Fruit fly (Drosophila melanogaster) whole organism, embryonic: Measurements from ENCODE around the gene CG9300.

Source experiments
- Adf1 ChIP-seq: fragments of 200-800 bp; sonication (Bioruptor generic); IDR thresholded peaks from 2 replicates; pipeline ENCODE4 v1.3.6; 2022; ENCODE audit warnings: missing biosample characterization, missing genetic modification characterization
- Atf3 ChIP-seq: fragments of 200-800 bp; sonication (Bioruptor generic); optimal IDR thresholded peaks from 3 replicates; lab custom pipeline; 2016; ENCODE audit warnings: missing biosample characterization, missing genetic modification characterization
- Atf6 ChIP-seq: fragments of 200-800 bp; sonication (Bioruptor generic); IDR thresholded peaks from 2 replicates; pipeline ENCODE4 v1.3.6; 2022; ENCODE audit warnings: missing biosample characterization, missing genetic modification characterization
- Awh ChIP-seq: fragments of 200-800 bp; sonication (Bioruptor generic); IDR thresholded peaks from 2 replicates; pipeline ENCODE4, ENCODE4 v1.3.6; 2022; ENCODE audit warnings: missing biosample characterization, missing genetic modification characterization
- Blimp-1 ChIP-seq: fragments of 200-800 bp; sonication (Bioruptor generic); optimal IDR thresholded peaks from 3 replicates; lab custom pipeline; 2018; ENCODE audit warnings: missing biosample characterization, missing genetic modification characterization, mild to moderate bottlenecking, moderate library complexity, missing genetic modification reagents
- CG1024 ChIP-seq: fragments of 200-800 bp; sonication (Bioruptor generic); IDR thresholded peaks from 2 replicates; pipeline ENCODE4 v1.3.6; 2022; ENCODE audit warnings: missing biosample characterization, missing genetic modification characterization
- CG10366 ChIP-seq: fragments of 200-800 bp; sonication (Bioruptor generic); IDR thresholded peaks from 2 replicates; pipeline ENCODE4 v1.3.6; 2022; ENCODE audit warnings: missing biosample characterization, missing genetic modification characterization
- CG12769 ChIP-seq: fragments of 200-800 bp; sonication (Bioruptor generic); optimal IDR thresholded peaks from 2 replicates; lab custom pipeline; 2019; ENCODE audit warnings: missing biosample characterization, mild to moderate bottlenecking, missing genetic modification characterization, moderate library complexity
- CG13894 ChIP-seq: fragments of 200-800 bp; sonication (Bioruptor generic); optimal IDR thresholded peaks from 3 replicates; lab custom pipeline; 2018; ENCODE audit warnings: missing biosample characterization, mild to moderate bottlenecking, missing genetic modification characterization, moderate library complexity
- CG14441 ChIP-seq: fragments of 200-800 bp; sonication (Bioruptor generic); IDR thresholded peaks from 2 replicates; pipeline ENCODE4 v1.3.6; 2022; ENCODE audit warnings: missing biosample characterization, missing genetic modification characterization
- CG16813 ChIP-seq: fragments of 200-800 bp; sonication (Bioruptor generic); IDR thresholded peaks from 3 replicates; pipeline ENCODE4 v1.3.6; 2022; ENCODE audit warnings: missing biosample characterization, missing genetic modification characterization; ENCODE audit not compliant: partially characterized antibody
- CG17829 ChIP-seq: fragments of 200-800 bp; optimal IDR thresholded peaks from 2 replicates; lab custom pipeline; 2019; ENCODE audit warnings: missing biosample characterization, mild to moderate bottlenecking, missing genetic modification characterization, moderate library complexity
- CG18764 ChIP-seq: fragments of 200-800 bp; sonication (Bioruptor generic); optimal IDR thresholded peaks from 3 replicates; lab custom pipeline; 2016; ENCODE audit warnings: missing biosample characterization, missing genetic modification characterization
- CG2116 ChIP-seq: fragments of 200-800 bp; sonication (Bioruptor generic); optimal IDR thresholded peaks from 3 replicates; lab custom pipeline; 2018; ENCODE audit warnings: missing biosample characterization, mild to moderate bottlenecking, missing genetic modification characterization
- CG2875 ChIP-seq: fragments of 200-800 bp; sonication (Bioruptor generic); optimal IDR thresholded peaks from 2 replicates; lab custom pipeline; 2017; ENCODE audit warnings: missing biosample characterization, mild to moderate bottlenecking, missing genetic modification characterization, missing genetic modification reagents
- CG31224 ChIP-seq: fragments of 200-800 bp; sonication (Bioruptor generic); IDR thresholded peaks from 2 replicates; pipeline ENCODE4 v1.3.6; 2022; ENCODE audit warnings: missing biosample characterization, missing genetic modification characterization
- CG34422 ChIP-seq: fragments of 200-800 bp; sonication (Bioruptor generic); IDR thresholded peaks from 3 replicates; pipeline ENCODE4 v1.3.6; 2022; ENCODE audit warnings: missing biosample characterization, missing genetic modification characterization
- CG9609 ChIP-seq: fragments of 200-800 bp; sonication (Bioruptor generic); optimal IDR thresholded peaks from 3 replicates; lab custom pipeline; 2016; ENCODE audit warnings: missing biosample characterization, missing genetic modification characterization
- E2f1 ChIP-seq: fragments of 200-800 bp; sonication (Bioruptor generic); IDR thresholded peaks from 2 replicates; pipeline ENCODE4 v1.3.6; 2022; ENCODE audit warnings: missing biosample characterization, missing genetic modification characterization
- Eip74EF ChIP-seq, 2 experiments: fragments of 200-800 bp in 1 of 2; fragments of >200 bp in 1 of 2; sonication (Bioruptor generic) in 1 of 2; optimal IDR thresholded peaks; 2 replicates each; lab custom pipeline; 2017 to 2019; ENCODE audit warnings: missing biosample characterization in 2 of 2, missing genetic modification characterization in 2 of 2, mild to moderate bottlenecking in 1 of 2, moderate library complexity in 1 of 2
- Ets65A ChIP-seq: fragments of 200-800 bp; sonication (Bioruptor generic); peaks from one replicate; lab custom pipeline; 2016; ENCODE audit warnings: missing biosample characterization, missing genetic modification characterization
- Ets97D ChIP-seq: fragments of 200-800 bp; sonication (Bioruptor generic); optimal IDR thresholded peaks from 3 replicates; lab custom pipeline; 2016; ENCODE audit warnings: missing biosample characterization, missing genetic modification characterization
- HLH3B ChIP-seq: fragments of 200-800 bp; sonication (Bioruptor generic); IDR thresholded peaks from 2 replicates; pipeline ENCODE4 v1.3.6; 2022; ENCODE audit warnings: missing biosample characterization, missing genetic modification characterization
- HLHmδ ChIP-seq: fragments of 200-800 bp; sonication (Bioruptor generic); optimal IDR thresholded peaks from 2 replicates; lab custom pipeline; 2018; ENCODE audit warnings: missing biosample characterization, mild to moderate bottlenecking, missing genetic modification characterization, moderate library complexity
- Jarid2 ChIP-seq: fragments of 200-800 bp; sonication (Bioruptor generic); optimal IDR thresholded peaks from 3 replicates; lab custom pipeline; 2017; ENCODE audit warnings: mild to moderate bottlenecking, missing biosample characterization, missing genetic modification reagents, missing genetic modification characterization
- Mad ChIP-seq: fragments of 200-800 bp; sonication (Bioruptor generic); optimal IDR thresholded peaks from 2 replicates; lab custom pipeline; 2016; ENCODE audit warnings: missing biosample characterization, missing genetic modification characterization
- Med ChIP-seq: fragments of 200-800 bp; sonication (Bioruptor generic); peaks from one replicate; lab custom pipeline; 2016; ENCODE audit warnings: missing biosample characterization, missing genetic modification characterization, mild to moderate bottlenecking, inconsistent platforms, moderate library complexity
- Pdp1 ChIP-seq, 2 experiments: fragments of 200-800 bp; sonication (Bioruptor generic); optimal IDR thresholded peaks; 3 replicates each; lab custom pipeline; 2016; ENCODE audit warnings: missing biosample characterization in 2 of 2, missing genetic modification characterization in 2 of 2, mild to moderate bottlenecking in 1 of 2, moderate library complexity in 1 of 2
- amos ChIP-seq: fragments of 200-800 bp; sonication (Bioruptor generic); IDR thresholded peaks from 2 replicates; pipeline ENCODE4 v1.3.6; 2022; ENCODE audit warnings: missing biosample characterization, missing genetic modification characterization; ENCODE audit not compliant: partially characterized antibody
- cato ChIP-seq: fragments of 200-800 bp; sonication (Bioruptor generic); optimal IDR thresholded peaks from 2 replicates; lab custom pipeline; 2016; ENCODE audit warnings: missing biosample characterization, missing genetic modification characterization, borderline replicate concordance
- chn ChIP-seq: fragments of 200-800 bp; sonication (Bioruptor generic); optimal IDR thresholded peaks from 2 replicates; lab custom pipeline; 2016; ENCODE audit warnings: missing biosample characterization, missing genetic modification characterization
- croc ChIP-seq: fragments of 200-800 bp; sonication (Bioruptor generic); conservative IDR thresholded peaks from 3 replicates; pipeline ENCODE4 v1.3.6; 2022; ENCODE audit warnings: missing biosample characterization, missing genetic modification characterization
- dan ChIP-seq: fragments of 200-800 bp; sonication (Bioruptor generic); IDR thresholded peaks from 2 replicates; pipeline ENCODE4 v1.3.6; 2022; ENCODE audit warnings: missing biosample characterization, missing genetic modification characterization
- eve ChIP-seq, 2 experiments: fragments of >200 bp; optimal IDR thresholded peaks; 2 replicates each; lab custom pipeline; 2017; ENCODE audit warnings: missing biosample characterization in 2 of 2, missing genetic modification characterization in 2 of 2
- gce ChIP-seq: fragments of 200-800 bp; sonication (Bioruptor generic); IDR thresholded peaks from 3 replicates; pipeline ENCODE4 v1.3.6; 2022; ENCODE audit warnings: missing biosample characterization, missing genetic modification characterization
- ken ChIP-seq: fragments of 200-800 bp; sonication (Bioruptor generic); IDR thresholded peaks from 3 replicates; pipeline ENCODE4 v1.3.6; 2022; ENCODE audit warnings: missing biosample characterization, missing genetic modification characterization
- mirr ChIP-seq: fragments of 200-800 bp; sonication (Bioruptor generic); optimal IDR thresholded peaks from 3 replicates; lab custom pipeline; 2018; ENCODE audit warnings: missing biosample characterization, mild to moderate bottlenecking, missing genetic modification characterization
- row ChIP-seq: fragments of 200-800 bp; sonication (Bioruptor generic); IDR thresholded peaks from 3 replicates; pipeline ENCODE4 v1.3.6; 2022; ENCODE audit warnings: missing biosample characterization, missing genetic modification characterization
- run ChIP-seq: fragments of 200-800 bp; sonication (Bioruptor generic); optimal IDR thresholded peaks from 3 replicates; lab custom pipeline; 2018; ENCODE audit warnings: missing biosample characterization, mild to moderate bottlenecking, missing genetic modification characterization
- sd ChIP-seq: fragments of 200-800 bp; sonication (Bioruptor generic); optimal IDR thresholded peaks from 3 replicates; lab custom pipeline; 2018; ENCODE audit warnings: missing biosample characterization, mild to moderate bottlenecking, missing genetic modification characterization, moderate library complexity
- sens ChIP-seq: fragments of 200-800 bp; sonication (Bioruptor generic); peaks from one replicate; lab custom pipeline; 2016; ENCODE audit warnings: missing biosample characterization, missing genetic modification characterization
- sug ChIP-seq: fragments of 200-800 bp; optimal IDR thresholded peaks from 2 replicates; lab custom pipeline; 2019; ENCODE audit warnings: missing biosample characterization, mild to moderate bottlenecking, missing genetic modification characterization, moderate library complexity
- toy ChIP-seq: fragments of 200-800 bp; sonication (Bioruptor generic); IDR thresholded peaks from 2 replicates; pipeline ENCODE4 v1.3.6; 2022; ENCODE audit warnings: missing biosample characterization, missing genetic modification characterization
- vvl ChIP-seq: fragments of 200-800 bp; sonication (Bioruptor generic); IDR thresholded peaks from 2 replicates; pipeline ENCODE4 v1.3.6; 2022; ENCODE audit warnings: missing biosample characterization, missing genetic modification characterization
- zen2 ChIP-seq: fragments of 200-800 bp; sonication (Bioruptor generic); IDR thresholded peaks from 3 replicates; pipeline ENCODE4 v1.3.6; 2022; ENCODE audit warnings: missing biosample characterization, missing genetic modification characterization; ENCODE audit not compliant: partially characterized antibody

Gene CG9300

dm6 chr3L:19562146-19562700, 10.0 kb downstream of the CG9300 start (continued):
- TF ChIP-seq mirr (GFP tag; lab: Kevin White, UChicago) (no peak), HLHmδ (GFP tag; lab: Kevin White, UChicago) (peak; percentile 37), HLH3B (GFP tag; lab: Robert Waterston, UW) (no peak), E2f1 (GFP tag; lab: Robert Waterston, UW) (peak; percentile 33; the same call in 1 of the 2 replicates), amos (GFP tag; lab: Robert Waterston, UW) (no peak), CG16813 (GFP tag; lab: Robert Waterston, UW) (0 out of 3 replicates have a peak, but pooled peaks have one; percentile 2), CG13894 (peak; percentile 47), CG2116 (GFP tag; lab: Kevin White, UChicago) (no peak), sens (GFP tag; lab: Kevin White, UChicago) (peak; percentile 11)

- TF ChIP-seq vvl (GFP tag; lab: Robert Waterston, UW) = peak; percentile 24; the same call in 1 of the 2 replicates
- peak; percentile 73 for TF ChIP-seq CG31224
- TF ChIP-seq chn = no peak
- peak; percentile 45 for TF ChIP-seq CG12769 (tag; lab: Kevin White, UChicago)
- peak; percentile 12; the same call in 1 of the 3 replicates for TF ChIP-seq CG34422 (GFP tag; lab: Robert Waterston, UW)
- TF ChIP-seq Mad (GFP tag; lab: Kevin White, UChicago) = no peak
- no peak for TF ChIP-seq CG17829 (tag; lab: Kevin White, UChicago)
- peak; percentile 99 for TF ChIP-seq CG13894
- peak; percentile 55 for TF ChIP-seq sd
- no peak for TF ChIP-seq Eip74EF (GFP tag; optimal IDR thresholded peaks at IDR 0.05; lab: Kevin White, UChicago)
- TF ChIP-seq, all 482 proteins: peak for 6
Measured at dm6 chr3L:19563014-19563413, 10.8 kb downstream of the CG9300 start.

DNA sequence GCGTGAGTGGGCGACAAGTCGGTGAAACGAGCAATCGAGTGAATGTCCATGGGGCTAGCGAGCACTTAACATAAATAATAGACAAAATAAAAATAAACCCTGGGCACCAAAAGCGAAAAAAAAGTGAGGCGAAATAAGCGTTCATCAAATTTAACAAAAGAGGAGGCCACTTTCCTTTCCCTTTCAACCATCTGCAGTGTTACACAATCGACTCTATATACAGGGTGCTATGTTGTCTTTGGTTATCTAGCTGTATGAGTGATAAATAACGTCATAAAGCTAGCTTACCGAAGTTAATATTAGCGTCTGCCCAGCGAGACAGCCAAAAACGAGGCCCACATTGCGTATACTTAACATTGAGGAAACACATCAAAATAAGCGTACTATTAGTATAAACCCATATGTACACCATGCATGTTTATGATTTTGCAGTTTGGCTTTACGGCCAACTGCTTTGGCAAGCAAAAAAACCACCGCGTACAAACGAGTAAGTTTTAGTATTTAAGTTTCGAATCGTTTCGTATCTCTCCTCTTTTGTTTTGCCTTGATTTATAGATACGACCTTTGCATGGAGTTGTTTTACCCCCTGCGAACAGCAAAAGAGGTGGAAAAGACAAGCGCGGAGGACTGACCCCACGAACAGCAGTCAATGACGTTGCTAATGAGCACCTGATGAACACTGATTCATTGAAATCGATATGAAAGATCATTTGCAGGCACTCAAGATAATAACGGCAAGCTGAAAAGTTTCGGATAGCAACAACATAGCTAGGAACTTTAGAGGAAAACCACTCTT, 12.9 kb downstream of the CG9300 start:
- TF ChIP-seq Adf1 (GFP tag; lab: Robert Waterston, UW) (no peak), CG10366 (GFP tag; lab: Robert Waterston, UW) (0 out of 2 replicates have a peak, but pooled peaks have one; percentile 8), run (tag; lab: Kevin White, UChicago) (no peak), CG14441 (GFP tag; lab: Robert Waterston, UW) (no peak), Pdp1 (GFP tag; optimal IDR thresholded peaks at IDR 0.05; lab: Kevin White, UChicago) (peak in 1 of 2 experiments; percentile 65), Ets97D (GFP tag; lab: Kevin White, UChicago) (no peak), dan (GFP tag; lab: Robert Waterston, UW) (no peak), Med (GFP tag; lab: Kevin White, UChicago) (peak; percentile 50), toy (GFP tag; lab: Robert Waterston, UW) (no peak), row (GFP tag; lab: Robert Waterston, UW) (no peak), CG2875 (no peak), cato (GFP tag; lab: Kevin White, UChicago) (no peak), ken (GFP tag; lab: Robert Waterston, UW) (0 out of 3 replicates have a peak, but pooled peaks have one; percentile 18), Atf3 (no peak), Blimp-1 (GFP tag; lab: Kevin White, UChicago) (peak; percentile 62), CG18764 (GFP tag; lab: Kevin White, UChicago) (no peak), zen2 (GFP tag; lab: Robert Waterston, UW) (no peak), Jarid2 (no peak), Atf6 (GFP tag; lab: Robert Waterston, UW) (no peak), CG9609 (GFP tag; lab: Kevin White, UChicago) (no peak), CG13894 (no peak), sug (peak; percentile 73), Awh (GFP tag; lab: Robert Waterston, UW) (peak; percentile 75), CG1024 (GFP tag; lab: Robert Waterston, UW) (no peak), croc (no peak), Ets65A (GFP tag; lab: Kevin White, UChicago) (no peak), sens (GFP tag; lab: Kevin White, UChicago) (peak; percentile 48), eve (GFP tag; optimal IDR thresholded peaks at IDR 0.05; lab: Kevin White, UChicago) (peak in 1 of 2 experiments; percentile 75), gce (GFP tag; lab: Robert Waterston, UW) (no peak)
